Fruit fly (Drosophila melanogaster) whole organism, embryonic: ENCODE measurements around the gene Cyp4ac2.
A peak's percentile ranks its signal among the peaks of the same experiment; 100 is the strongest.

Experiments used
- Abd-B ChIP-seq: fragments of 200-800 bp; sonication (Bioruptor generic); optimal IDR thresholded peaks from 2 replicates; lab custom pipeline; 2018; ENCODE audit warnings: missing biosample characterization, mild to moderate bottlenecking, missing genetic modification characterization, moderate library complexity
- BtbVII ChIP-seq: fragments of 200-800 bp; sonication (Bioruptor generic); optimal IDR thresholded peaks from 3 replicates; lab custom pipeline; 2017; ENCODE audit warnings: missing biosample characterization, mild to moderate bottlenecking, missing genetic modification characterization
- CG11504 ChIP-seq: fragments of 200-800 bp; sonication (Bioruptor generic); optimal IDR thresholded peaks from 3 replicates; lab custom pipeline; 2019; ENCODE audit warnings: missing biosample characterization, mild to moderate bottlenecking, missing genetic modification characterization, moderate library complexity
- CG12219 ChIP-seq: fragments of 200-800 bp; sonication (Bioruptor generic); optimal IDR thresholded peaks from 3 replicates; lab custom pipeline; 2018; ENCODE audit warnings: missing biosample characterization, mild to moderate bottlenecking, missing genetic modification characterization
- CG12299 ChIP-seq: fragments of 200-800 bp; sonication (Bioruptor generic); optimal IDR thresholded peaks from 2 replicates; lab custom pipeline; 2018; ENCODE audit warnings: missing biosample characterization, mild to moderate bottlenecking, missing genetic modification characterization
- CG13287 ChIP-seq: fragments of 200-800 bp; sonication (Bioruptor generic); IDR thresholded peaks from 2 replicates; pipeline ENCODE4 v1.3.6; 2022; ENCODE audit warnings: missing biosample characterization, missing genetic modification characterization; ENCODE audit not compliant: partially characterized antibody
- CG13775 ChIP-seq: fragments of 200-800 bp; sonication (Bioruptor generic); optimal IDR thresholded peaks from 3 replicates; lab custom pipeline; 2017; ENCODE audit warnings: missing biosample characterization, mild to moderate bottlenecking, missing genetic modification characterization
- CG14710 ChIP-seq: fragments of 200-800 bp; sonication (Bioruptor generic); optimal IDR thresholded peaks from 3 replicates; lab custom pipeline; 2019; ENCODE audit warnings: missing biosample characterization, mild to moderate bottlenecking, missing genetic modification characterization, moderate library complexity
- CG17359 ChIP-seq: fragments of 200-800 bp; sonication (Bioruptor generic); optimal IDR thresholded peaks from 3 replicates; lab custom pipeline; 2018; ENCODE audit warnings: missing biosample characterization, mild to moderate bottlenecking, missing genetic modification characterization, moderate library complexity
- CG17612 ChIP-seq: fragments of 200-800 bp; sonication (Bioruptor generic); IDR thresholded peaks from 2 replicates; pipeline ENCODE4 v1.3.6; 2022; ENCODE audit warnings: missing biosample characterization, missing genetic modification characterization
- CG18011 ChIP-seq: fragments of 200-800 bp; sonication (Bioruptor generic); optimal IDR thresholded peaks from 2 replicates; lab custom pipeline; 2017; ENCODE audit warnings: missing biosample characterization, missing genetic modification characterization, mild to moderate bottlenecking, moderate library complexity, missing genotype
- CG18476 ChIP-seq: fragments of 200-800 bp; sonication (Bioruptor generic); optimal IDR thresholded peaks from 2 replicates; lab custom pipeline; 2016; ENCODE audit warnings: missing biosample characterization, mild to moderate bottlenecking, missing genetic modification characterization
- CG32532 ChIP-seq: fragments of 200-800 bp; sonication (Bioruptor generic); IDR thresholded peaks from 2 replicates; pipeline ENCODE4 v1.3.6; 2022; ENCODE audit warnings: missing biosample characterization, missing genetic modification characterization
- CG33557 ChIP-seq: fragments of 200-800 bp; sonication (Bioruptor generic); optimal IDR thresholded peaks from 2 replicates; lab custom pipeline; 2019; ENCODE audit warnings: missing biosample characterization, mild to moderate bottlenecking, missing genetic modification characterization, moderate library complexity
- CG3407 ChIP-seq: fragments of 200-800 bp; sonication (Bioruptor generic); optimal IDR thresholded peaks from 2 replicates; lab custom pipeline; 2018; ENCODE audit warnings: missing biosample characterization, mild to moderate bottlenecking, missing genetic modification characterization
- CG34422 ChIP-seq: fragments of 200-800 bp; sonication (Bioruptor generic); IDR thresholded peaks from 3 replicates; pipeline ENCODE4 v1.3.6; 2022; ENCODE audit warnings: missing biosample characterization, missing genetic modification characterization
- CG4360 ChIP-seq: fragments of 200-800 bp; sonication (Bioruptor generic); IDR thresholded peaks from 2 replicates; pipeline ENCODE4 v1.3.6; 2022; ENCODE audit warnings: missing biosample characterization, missing genetic modification characterization
- CG6791 ChIP-seq: fragments of 200-800 bp; sonication (Bioruptor generic); IDR thresholded peaks from 3 replicates; pipeline ENCODE4 v1.3.6; 2022; ENCODE audit warnings: missing biosample characterization, missing genetic modification characterization; ENCODE audit not compliant: partially characterized antibody
- CG8359 ChIP-seq: fragments of 200-800 bp; sonication (Bioruptor generic); optimal IDR thresholded peaks from 2 replicates; lab custom pipeline; 2017; ENCODE audit warnings: missing biosample characterization, mild to moderate bottlenecking, missing genetic modification characterization, borderline replicate concordance
- CG9797 ChIP-seq: fragments of 200-800 bp; sonication (Bioruptor generic); optimal IDR thresholded peaks from 3 replicates; lab custom pipeline; 2018; ENCODE audit warnings: missing biosample characterization, mild to moderate bottlenecking, missing genetic modification characterization
- D ChIP-seq, 2 experiments: fragments of 200-800 bp in 1 of 2; fragments of >200 bp in 1 of 2; sonication (Bioruptor generic) in 1 of 2; optimal IDR thresholded peaks; 2 replicates in 1 of 2; 3 replicates in 1 of 2; lab custom pipeline; 2017; ENCODE audit warnings: mild to moderate bottlenecking in 1 of 2, missing biosample characterization in 1 of 2, missing genetic modification characterization in 1 of 2, missing genetic modification reagents in 1 of 2
- D19A ChIP-seq: fragments of 200-800 bp; optimal IDR thresholded peaks from 3 replicates; lab custom pipeline; 2019; ENCODE audit warnings: missing biosample characterization, mild to moderate bottlenecking, missing genetic modification characterization, moderate library complexity
- Hey ChIP-seq: fragments of 200-800 bp; sonication (Bioruptor generic); optimal IDR thresholded peaks from 3 replicates; lab custom pipeline; 2018; ENCODE audit warnings: missing biosample characterization, mild to moderate bottlenecking, missing genetic modification characterization
- HmgZ ChIP-seq: fragments of 200-800 bp; sonication (Bioruptor generic); optimal IDR thresholded peaks from 2 replicates; lab custom pipeline; 2018; ENCODE audit warnings: missing biosample characterization, mild to moderate bottlenecking, missing genetic modification characterization
- Oli ChIP-seq: fragments of 200-800 bp; sonication (Bioruptor generic); optimal IDR thresholded peaks from 2 replicates; lab custom pipeline; 2018; ENCODE audit warnings: missing biosample characterization, mild to moderate bottlenecking, missing genetic modification characterization, moderate library complexity
- Opbp ChIP-seq: fragments of 200-800 bp; sonication (Bioruptor generic); IDR thresholded peaks from 3 replicates; pipeline ENCODE4 v1.3.6; 2022; ENCODE audit warnings: missing biosample characterization, missing genetic modification characterization; ENCODE audit not compliant: partially characterized antibody
- PHDP ChIP-seq: fragments of 200-800 bp; sonication (Bioruptor generic); optimal IDR thresholded peaks from 3 replicates; lab custom pipeline; 2018; ENCODE audit warnings: missing biosample characterization, mild to moderate bottlenecking, missing genetic modification characterization, moderate library complexity
- ap ChIP-seq: fragments of 200-800 bp; sonication (Bioruptor generic); IDR thresholded peaks from 2 replicates; pipeline ENCODE4 v1.3.6; 2022; ENCODE audit warnings: missing biosample characterization, missing genetic modification characterization
- ara ChIP-seq: fragments of 200-800 bp; sonication (Bioruptor generic); IDR thresholded peaks from 2 replicates; pipeline ENCODE4 v1.3.6; 2022; ENCODE audit warnings: missing biosample characterization, missing genetic modification characterization
- ase ChIP-seq: fragments of 200-800 bp; sonication (Bioruptor generic); IDR thresholded peaks from 3 replicates; pipeline ENCODE4 v1.3.6; 2022; ENCODE audit warnings: missing biosample characterization, missing genetic modification characterization
- cas ChIP-seq: fragments of 200-800 bp; sonication (Bioruptor generic); IDR thresholded peaks from 2 replicates; pipeline ENCODE4 v1.3.6; 2022; ENCODE audit warnings: missing biosample characterization, missing genetic modification characterization
- crol ChIP-seq: fragments of 200-800 bp; sonication (Bioruptor generic); IDR thresholded peaks from 2 replicates; pipeline ENCODE4 v1.3.6; 2022; ENCODE audit warnings: missing biosample characterization, missing genetic modification characterization
- disco-r ChIP-seq: fragments of 200-800 bp; sonication (Bioruptor generic); optimal IDR thresholded peaks from 2 replicates; lab custom pipeline; 2016; ENCODE audit warnings: missing biosample characterization, missing genetic modification characterization
- insv ChIP-seq, 2 experiments: fragments of 200-800 bp; sonication (Bioruptor generic); optimal IDR thresholded peaks; 3 replicates each; lab custom pipeline; 2016 to 2018; ENCODE audit warnings: missing biosample characterization in 2 of 2, missing genetic modification characterization in 2 of 2
- inv ChIP-seq: fragments of 200-800 bp; sonication (Bioruptor generic); IDR thresholded peaks from 2 replicates; pipeline ENCODE4 v1.3.6; 2022; ENCODE audit warnings: missing biosample characterization, missing genetic modification characterization; ENCODE audit not compliant: partially characterized antibody
- nerfin-1 ChIP-seq: fragments of 200-800 bp; sonication (Bioruptor generic); optimal IDR thresholded peaks from 3 replicates; lab custom pipeline; 2019; ENCODE audit warnings: missing biosample characterization, mild to moderate bottlenecking, missing genetic modification characterization, moderate library complexity
- org-1 ChIP-seq: fragments of 200-800 bp; sonication (Bioruptor generic); optimal IDR thresholded peaks from 2 replicates; lab custom pipeline; 2017; ENCODE audit warnings: missing biosample characterization, missing genetic modification characterization
- pho ChIP-seq: fragments of 200-800 bp; sonication (Bioruptor generic); optimal IDR thresholded peaks from 2 replicates; lab custom pipeline; 2016; ENCODE audit warnings: missing biosample characterization, missing genetic modification characterization
- pita ChIP-seq: fragments of 200-800 bp; sonication (Bioruptor generic); optimal IDR thresholded peaks from 2 replicates; lab custom pipeline; 2017; ENCODE audit warnings: missing biosample characterization, mild to moderate bottlenecking, missing genetic modification characterization
- sd ChIP-seq: fragments of 200-800 bp; sonication (Bioruptor generic); optimal IDR thresholded peaks from 3 replicates; lab custom pipeline; 2018; ENCODE audit warnings: missing biosample characterization, mild to moderate bottlenecking, missing genetic modification characterization, moderate library complexity
- sens ChIP-seq: fragments of 200-800 bp; sonication (Bioruptor generic); peaks from one replicate; lab custom pipeline; 2016; ENCODE audit warnings: missing biosample characterization, missing genetic modification characterization
- stwl ChIP-seq: fragments of 200-800 bp; sonication (Bioruptor generic); optimal IDR thresholded peaks from 3 replicates; lab custom pipeline; 2018; ENCODE audit warnings: missing biosample characterization, mild to moderate bottlenecking, missing genetic modification characterization, moderate library complexity
- usp ChIP-seq: fragments of >200 bp; optimal IDR thresholded peaks from 2 replicates; lab custom pipeline; 2017; ENCODE audit warnings: missing biosample characterization, missing genetic modification characterization

Gene Cyp4ac2

dm6 chr2L:5270215-5271071 is 4.3 kb downstream of the Cyp4ac2 start (continued):
- TF ChIP-seq CG17612 (GFP tag; lab: Robert Waterston, UW) = no peak
- TF ChIP-seq CG34422 (GFP tag; lab: Robert Waterston, UW) = no peak
- peak; percentile 7 for TF ChIP-seq CG14710 (tag; lab: Kevin White, UChicago)
- TF ChIP-seq D19A (tag; lab: Kevin White, UChicago) = peak; percentile 1
- no peak for TF ChIP-seq org-1 (GFP tag; lab: Kevin White, UChicago)
- no peak for TF ChIP-seq CG33557 (GFP tag; lab: Kevin White, UChicago)
- TF ChIP-seq ap (GFP tag; lab: Robert Waterston, UW) = no peak
- TF ChIP-seq stwl (tag; lab: Kevin White, UChicago) = peak; percentile 24
- TF ChIP-seq CG13775 (GFP tag; lab: Kevin White, UChicago) = no peak
- TF ChIP-seq CG11504 (tag; lab: Kevin White, UChicago) = peak; percentile 69
- no peak for TF ChIP-seq ara (GFP tag; lab: Robert Waterston, UW)
- no peak for TF ChIP-seq CG6791 (GFP tag; lab: Robert Waterston, UW)
- peak; percentile 24 for TF ChIP-seq CG12299 (tag; lab: Kevin White, UChicago)
- no peak for TF ChIP-seq BtbVII (GFP tag; lab: Kevin White, UChicago)
- peak; percentile 3 for TF ChIP-seq PHDP
- TF ChIP-seq Opbp (GFP tag; lab: Robert Waterston, UW) = 0 out of 3 replicates have a peak, but pooled peaks have one; percentile 24
- peak; percentile 83 for TF ChIP-seq sens (GFP tag; lab: Kevin White, UChicago)
- no peak for TF ChIP-seq CG9797 (GFP tag; lab: Kevin White, UChicago)
- no peak for TF ChIP-seq CG12219 (GFP tag; lab: Kevin White, UChicago)
- TF ChIP-seq pita (GFP tag; lab: Kevin White, UChicago) = peak; percentile 22
- TF ChIP-seq CG3407 = no peak
- no peak for TF ChIP-seq disco-r (GFP tag; lab: Kevin White, UChicago)
- no peak for TF ChIP-seq D (optimal IDR thresholded peaks at IDR 0.05; lab: Kevin White, UChicago)
- peak; percentile 11 for TF ChIP-seq D (GFP tag; optimal IDR thresholded peaks at IDR 0.05; lab: Kevin White, UChicago)
- TF ChIP-seq CG32532 (GFP tag; lab: Robert Waterston, UW) = no peak
- no peak for TF ChIP-seq crol
- TF ChIP-seq Oli (tag; lab: Kevin White, UChicago) = no peak
- no peak for TF ChIP-seq cas
- no peak for TF ChIP-seq CG18011 (GFP tag; lab: Kevin White, UChicago)
- TF ChIP-seq pho (GFP tag; lab: Kevin White, UChicago) = no peak
- TF ChIP-seq HmgZ = peak; percentile 3
- TF ChIP-seq Abd-B (GFP tag; lab: Kevin White, UChicago) = no peak
- no peak for TF ChIP-seq CG4360
- TF ChIP-seq nerfin-1 = peak; percentile 5
- peak; percentile 3 for TF ChIP-seq CG17359 (tag; lab: Kevin White, UChicago)
- TF ChIP-seq Hey = no peak
- TF ChIP-seq usp (GFP tag; lab: Kevin White, UChicago) = no peak
- peak; percentile 34 for TF ChIP-seq sd (tag; lab: Kevin White, UChicago)
- peak; percentile 39; the same call in 1 of the 2 replicates for TF ChIP-seq CG13287 (GFP tag; lab: Robert Waterston, UW)
- peak; percentile 65 to 96 for TF ChIP-seq insv (GFP tag; optimal IDR thresholded peaks at IDR 0.05; lab: Kevin White, UChicago)
- TF ChIP-seq CG18476 = no peak
- peak; percentile 4 for TF ChIP-seq CG8359 (GFP tag; lab: Kevin White, UChicago)
- TF ChIP-seq inv = no peak
- TF ChIP-seq ase (GFP tag; lab: Robert Waterston, UW) = no peak
